Fruit fly (Drosophila melanogaster): ENCODE results near the gene AcCoAS.

AcCoAS gene

dm6 chr3L:21256062-21257023, 23.7 kb downstream of the AcCoAS start (continued):
- TF ChIP-seq CG3032 (tag; optimal IDR thresholded peaks at IDR 0.05) = no peak
- no peak for TF ChIP-seq salr (GFP tag; optimal IDR thresholded peaks at IDR 0.05)
- no peak for TF ChIP-seq CG11762 (GFP tag; optimal IDR thresholded peaks at IDR 0.05; ENCODE audit: insufficient read depth)
- peak; percentile 15 for TF ChIP-seq CG31627 (GFP tag; optimal IDR thresholded peaks at IDR 0.05)
- no peak for TF ChIP-seq CG7368 (GFP tag; optimal IDR thresholded peaks at IDR 0.05)
- no peak for TF ChIP-seq fkh (GFP tag; optimal IDR thresholded peaks at IDR 0.05)
- peak; percentile 83 for TF ChIP-seq Eip78C (GFP tag)
- no peak for TF ChIP-seq CG32006 (GFP tag; optimal IDR thresholded peaks at IDR 0.05)
- TF ChIP-seq Met (GFP tag; optimal IDR thresholded peaks at IDR 0.05) = peak; percentile 57
- TF ChIP-seq CG10631 (GFP tag; optimal IDR thresholded peaks at IDR 0.05) = no peak
- no peak for TF ChIP-seq CG10669 (GFP tag; optimal IDR thresholded peaks at IDR 0.05)
- peak; percentile 75 for TF ChIP-seq svp (GFP tag)
- no peak for TF ChIP-seq fd59A (GFP tag; optimal IDR thresholded peaks at IDR 0.05)
- no peak for TF ChIP-seq CG8119 (GFP tag; IDR thresholded peaks at IDR 0.05)
- TF ChIP-seq CG6854 (GFP tag; optimal IDR thresholded peaks at IDR 0.05) = peak; percentile 13
- TF ChIP-seq dac (GFP tag; optimal IDR thresholded peaks at IDR 0.05) = no peak
- peak; percentile 56 for TF ChIP-seq topi (GFP tag; optimal IDR thresholded peaks at IDR 0.05)
- TF ChIP-seq Gug (GFP tag; IDR thresholded peaks at IDR 0.05) = no peak
- TF ChIP-seq CG9139 (GFP tag; optimal IDR thresholded peaks at IDR 0.05) = no peak
- TF ChIP-seq CG6276 (GFP tag; optimal IDR thresholded peaks at IDR 0.05) = no peak
- peak; percentile 30 for TF ChIP-seq Smox (GFP tag; optimal IDR thresholded peaks at IDR 0.05)
- TF ChIP-seq CG11294 (GFP tag; IDR thresholded peaks at IDR 0.05) = no peak
- no peak for TF ChIP-seq acj6 (GFP tag; optimal IDR thresholded peaks at IDR 0.05)
- TF ChIP-seq CG8632 (GFP tag; optimal IDR thresholded peaks at IDR 0.05) = no peak
- no peak for TF ChIP-seq fd85E (GFP tag; optimal IDR thresholded peaks at IDR 0.05)
- TF ChIP-seq OdsH (GFP tag; optimal IDR thresholded peaks at IDR 0.05) = no peak
- no peak for TF ChIP-seq ss (GFP tag; optimal IDR thresholded peaks at IDR 0.05)
- no peak for TF ChIP-seq Sox14 (GFP tag; optimal IDR thresholded peaks at IDR 0.05)
- no peak for TF ChIP-seq CG4318 (GFP tag; optimal IDR thresholded peaks at IDR 0.05)
- no peak for TF ChIP-seq CG3919 (GFP tag; optimal IDR thresholded peaks at IDR 0.05)
- TF ChIP-seq CG11902 (GFP tag; optimal IDR thresholded peaks at IDR 0.05) = no peak
- TF ChIP-seq CG34406 (GFP tag; optimal IDR thresholded peaks at IDR 0.05) = no peak
- TF ChIP-seq Ets96B (tag; optimal IDR thresholded peaks at IDR 0.05) = no peak
- no peak for TF ChIP-seq Sox15 (GFP tag; optimal IDR thresholded peaks at IDR 0.05)
- TF ChIP-seq Hr4 (GFP tag; optimal IDR thresholded peaks at IDR 0.05) = no peak
- TF ChIP-seq CG6808 (GFP tag; optimal IDR thresholded peaks at IDR 0.05) = no peak

dm6 chr3L:21254524-21254972, 25.5 kb downstream of the AcCoAS start:
- no peak for TF ChIP-seq CG10631 (GFP tag; optimal IDR thresholded peaks at IDR 0.05)
- no peak for TF ChIP-seq vri (GFP tag; optimal IDR thresholded peaks at IDR 0.05)
- no peak for TF ChIP-seq OdsH (GFP tag; optimal IDR thresholded peaks at IDR 0.05)
- TF ChIP-seq CG11762 (GFP tag; optimal IDR thresholded peaks at IDR 0.05; ENCODE audit: insufficient read depth) = no peak
- TF ChIP-seq CG9139 (GFP tag; optimal IDR thresholded peaks at IDR 0.05) = peak; percentile 21
- TF ChIP-seq CG16779 (tag; optimal IDR thresholded peaks at IDR 0.05) = no peak
- TF ChIP-seq pdm3 (GFP tag; optimal IDR thresholded peaks at IDR 0.05) = no peak
- no peak for TF ChIP-seq Blimp-1 (GFP tag; optimal IDR thresholded peaks at IDR 0.05)
- no peak for TF ChIP-seq cyc (GFP tag; optimal IDR thresholded peaks at IDR 0.05)
- TF ChIP-seq CG6276 (GFP tag; optimal IDR thresholded peaks at IDR 0.05) = no peak
- no peak for TF ChIP-seq CG8119 (GFP tag; IDR thresholded peaks at IDR 0.05)
- TF ChIP-seq Eip93F (GFP tag; optimal IDR thresholded peaks at IDR 0.05) = no peak
- TF ChIP-seq CG1621 (tag; optimal IDR thresholded peaks at IDR 0.05) = peak; percentile 60
- TF ChIP-seq spab (GFP tag; optimal IDR thresholded peaks at IDR 0.05) = no peak
- TF ChIP-seq CG4318 (GFP tag; optimal IDR thresholded peaks at IDR 0.05) = no peak
- TF ChIP-seq lz (GFP tag; optimal IDR thresholded peaks at IDR 0.05) = no peak
- TF ChIP-seq Eip78C (GFP tag) = peak; percentile 57
- TF ChIP-seq Eip75B (GFP tag; optimal IDR thresholded peaks at IDR 0.05) = no peak
- TF ChIP-seq topi (GFP tag; optimal IDR thresholded peaks at IDR 0.05) = no peak
- TF ChIP-seq salr (GFP tag; optimal IDR thresholded peaks at IDR 0.05) = no peak
- peak; percentile 43 for TF ChIP-seq svp (GFP tag)
- TF ChIP-seq Ets96B (tag; optimal IDR thresholded peaks at IDR 0.05) = no peak
- TF ChIP-seq CG8319 (GFP tag; optimal IDR thresholded peaks at IDR 0.05) = no peak
- TF ChIP-seq CG3032 (tag; optimal IDR thresholded peaks at IDR 0.05) = no peak
- TF ChIP-seq CG31627 (GFP tag; optimal IDR thresholded peaks at IDR 0.05) = no peak
- no peak for TF ChIP-seq acj6 (GFP tag; optimal IDR thresholded peaks at IDR 0.05)
- TF ChIP-seq CG6854 (GFP tag; optimal IDR thresholded peaks at IDR 0.05) = no peak

Data from whole organism, prepupa.